Worm (Caenorhabditis elegans): ENCODE measurements around the gene fbxa-72.

Gene fbxa-72

DNA sequence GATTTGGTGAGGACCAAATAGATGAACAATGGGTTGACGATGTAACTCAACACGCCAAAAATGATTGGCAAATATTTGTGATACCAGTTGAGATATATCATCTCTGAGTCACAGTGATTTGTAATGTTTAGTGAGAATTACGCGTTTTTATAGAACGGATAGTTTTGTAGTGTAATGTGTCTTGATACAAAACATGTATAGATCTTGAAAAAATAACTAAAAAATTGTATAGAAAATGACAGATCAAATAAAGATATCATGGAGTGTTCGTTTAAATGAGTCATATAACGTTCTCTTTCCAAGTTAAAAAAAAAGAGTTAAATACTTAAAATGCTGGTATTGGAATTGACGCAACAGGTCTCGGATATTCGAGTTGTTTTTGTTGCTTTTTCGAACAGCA lies 22.2 kb downstream of the fbxa-72 start, which contains the start of gene srj-6:
TSS of gene srj-6 (minus strand) at position 101 of the 400 bp plus-strand sequence.
- TF ChIP-seq ceh-45 (GFP tag; IDR thresholded peaks at IDR 0.05) (no peak), ceh-6 (GFP tag; optimal IDR thresholded peaks at IDR 0.05) (no peak), ceh-2 (tag; optimal IDR thresholded peaks at IDR 0.05) (no peak), ets-4 (tag; optimal IDR thresholded peaks at IDR 0.05) (no peak), sox-4 (tag; optimal IDR thresholded peaks at IDR 0.05) (no peak), syd-9 (tag; optimal IDR thresholded peaks at IDR 0.05) (no peak), ceh-18 (tag; optimal IDR thresholded peaks at IDR 0.05) (no peak)

DNA sequence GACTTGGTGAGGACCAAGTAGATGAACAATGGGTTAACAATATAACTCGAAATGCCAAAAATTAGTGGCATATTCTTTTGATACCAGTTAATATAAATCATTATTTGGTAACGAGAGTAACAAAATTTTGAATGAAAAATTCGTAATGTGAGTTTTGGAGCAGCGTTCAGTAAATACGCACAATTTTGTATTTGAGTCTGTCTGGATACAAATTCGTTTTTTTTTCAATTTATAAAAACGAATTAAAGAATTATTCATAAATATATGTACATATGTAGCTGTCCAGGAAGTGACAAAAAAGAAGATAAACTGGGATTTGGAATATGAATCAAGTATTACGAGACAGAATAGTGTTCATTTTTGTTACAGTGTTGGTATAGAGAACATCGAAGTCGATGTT lies 23.6 kb downstream of the fbxa-72 start, which contains the start of gene srj-5:
TSS of gene srj-5 (minus strand) at position 101 of the 400 bp plus-strand sequence.
- TF ChIP-seq dve-1 (tag; optimal IDR thresholded peaks at IDR 0.05) (no peak), nhr-11 (tag; optimal IDR thresholded peaks at IDR 0.05) (no peak), ceh-19 (GFP tag; optimal IDR thresholded peaks at IDR 0.05) (no peak), C08G9.2 (tag; optimal IDR thresholded peaks at IDR 0.05) (no peak), K09A11.1 (tag; optimal IDR thresholded peaks at IDR 0.05; ENCODE audit: insufficient read depth) (no peak), ama-1 (optimal IDR thresholded peaks at IDR 0.05) (no peak), elt-2 (tag; optimal IDR thresholded peaks at IDR 0.05) (no peak), ceh-24 (tag; optimal IDR thresholded peaks at IDR 0.05) (no peak), hlh-13 (GFP tag; optimal IDR thresholded peaks at IDR 0.05) (no peak), T23F11.4 (GFP tag; optimal IDR thresholded peaks at IDR 0.05) (no peak), hlh-8 (tag; optimal IDR thresholded peaks at IDR 0.05) (no peak), ceh-18 (tag; optimal IDR thresholded peaks at IDR 0.05) (no peak), odd-2 (tag; optimal IDR thresholded peaks at IDR 0.05) (no peak), dmd-4 (tag; optimal IDR thresholded peaks at IDR 0.05; ENCODE audit: borderline replicate concordance) (no peak)

DNA sequence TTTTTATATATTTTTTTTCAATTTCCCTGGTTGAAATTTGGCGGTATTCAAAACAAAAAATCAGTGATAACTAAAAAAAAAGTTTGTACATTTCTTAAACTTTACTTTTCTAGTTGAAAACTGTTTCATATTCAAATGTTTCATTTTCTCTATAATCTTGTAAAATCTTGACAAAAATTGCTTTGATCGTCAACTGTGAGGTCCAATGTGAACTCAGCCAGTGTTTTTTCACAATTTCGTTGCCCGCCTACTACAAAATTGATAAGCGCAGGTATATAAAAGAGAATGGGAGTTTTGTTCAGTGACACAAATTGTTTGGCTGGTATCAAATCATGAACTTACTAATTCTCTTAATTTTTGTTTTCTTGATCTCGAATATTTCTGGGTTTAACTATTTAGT lies 29.7 kb downstream of the fbxa-72 start, which contains the start of gene ugt-42:
TSS of gene ugt-42 (plus strand) at position 301 of the 400 bp plus-strand sequence.
- TF ChIP-seq ztf-16 (tag; optimal IDR thresholded peaks at IDR 0.05) (no peak), ceh-2 (tag; optimal IDR thresholded peaks at IDR 0.05) (no peak), K02D7.2 (tag; optimal IDR thresholded peaks at IDR 0.05) (no peak), hlh-15 (tag; optimal IDR thresholded peaks at IDR 0.05) (no peak), madf-2 (tag; optimal IDR thresholded peaks at IDR 0.05) (no peak), hlh-13 (GFP tag; optimal IDR thresholded peaks at IDR 0.05) (no peak), Y22D7AL.16 (tag; optimal IDR thresholded peaks at IDR 0.05) (no peak), ceh-14 (tag; optimal IDR thresholded peaks at IDR 0.05) (no peak)

DNA sequence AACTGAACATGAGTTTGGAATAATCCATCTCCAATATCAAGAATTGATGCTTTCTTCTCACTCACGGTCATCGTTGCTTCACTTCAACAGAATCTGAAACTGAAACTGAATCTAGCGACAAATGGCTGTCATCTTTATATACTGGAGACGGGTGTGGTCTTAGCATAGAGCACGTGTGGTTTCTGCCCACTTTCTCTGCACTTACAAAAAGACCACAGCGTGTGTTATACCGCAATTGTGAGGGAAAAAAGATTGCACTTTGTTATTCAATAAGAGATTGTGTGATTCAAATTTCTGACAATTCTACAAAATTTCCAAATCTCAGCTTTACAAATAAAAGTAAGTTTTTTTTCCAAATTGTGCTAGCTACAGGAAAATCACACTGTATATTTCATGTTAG lies 30.4 kb downstream of the fbxa-72 start, which contains the start of gene F48G7.12:
TSS of gene F48G7.12 (minus strand) at position 101 of the 400 bp plus-strand sequence.
- no peak for TF ChIP-seq odd-2 (tag; optimal IDR thresholded peaks at IDR 0.05)
- TF ChIP-seq unc-55 (GFP tag; optimal IDR thresholded peaks at IDR 0.05), result no peak
- no peak for TF ChIP-seq pqm-1 (tag; optimal IDR thresholded peaks at IDR 0.05)
- no peak for TF ChIP-seq ttx-3 (tag; optimal IDR thresholded peaks at IDR 0.05)
- no peak for TF ChIP-seq nhr-232 (tag; optimal IDR thresholded peaks at IDR 0.05)
- TF ChIP-seq hlh-15 (tag; optimal IDR thresholded peaks at IDR 0.05), result no peak
- no peak for TF ChIP-seq nfya-1 (tag; optimal IDR thresholded peaks at IDR 0.05)
- no peak for TF ChIP-seq pha-2 (tag; optimal IDR thresholded peaks at IDR 0.05)
- no peak for TF ChIP-seq tbx-2 (tag; optimal IDR thresholded peaks at IDR 0.05)
- TF ChIP-seq ceh-22 (tag; optimal IDR thresholded peaks at IDR 0.05), result no peak
- TF ChIP-seq lim-6 (tag; optimal IDR thresholded peaks at IDR 0.05), result no peak
- TF ChIP-seq hlh-13 (GFP tag; optimal IDR thresholded peaks at IDR 0.05), result no peak
- no peak for TF ChIP-seq eyg-1 (tag; optimal IDR thresholded peaks at IDR 0.05)
- no peak for TF ChIP-seq ceh-19 (GFP tag; optimal IDR thresholded peaks at IDR 0.05)
- no peak for TF ChIP-seq zip-5 (tag; optimal IDR thresholded peaks at IDR 0.05)
- no peak for TF ChIP-seq sox-4 (tag; optimal IDR thresholded peaks at IDR 0.05)
- no peak for TF ChIP-seq pax-1 (tag; optimal IDR thresholded peaks at IDR 0.05)
- no peak for TF ChIP-seq ceh-31 (tag; optimal IDR thresholded peaks at IDR 0.05)
- no peak for TF ChIP-seq pag-3 (tag; optimal IDR thresholded peaks at IDR 0.05; ENCODE audit: borderline replicate concordance)

All from whole organism, late embryonic.